Fruit fly (Drosophila melanogaster) whole organism: ENCODE measurements around the gene CG1074.

Experiments
- CG8478 ChIP-seq: fragments of >200 bp; optimal IDR thresholded peaks from 2 replicates; lab custom pipeline; 2018; ENCODE audit warnings: inconsistent platforms
- Dll ChIP-seq: fragments of >200 bp; optimal IDR thresholded peaks from 2 replicates; lab custom pipeline; 2017
- pan ChIP-seq: fragments of >200 bp; optimal IDR thresholded peaks from 2 replicates; lab custom pipeline; 2017
- usp ChIP-seq: fragments of >200 bp; optimal IDR thresholded peaks from 2 replicates; lab custom pipeline; 2017; ENCODE audit warnings: missing biosample characterization, missing genetic modification characterization, mixed read lengths

DNA sequence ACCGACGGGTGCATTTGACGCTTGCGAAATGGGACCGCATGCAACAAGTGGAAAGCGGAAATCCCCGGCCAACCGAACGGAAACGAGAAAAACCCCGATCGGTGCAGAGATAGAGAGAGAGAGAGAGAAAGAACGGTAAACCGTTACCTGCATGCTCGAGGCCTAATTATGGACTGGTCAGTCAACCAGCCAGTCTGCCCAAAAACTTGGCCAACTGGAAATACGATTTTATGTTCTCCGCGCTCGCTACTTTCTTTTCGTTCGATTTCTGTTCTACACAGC, 38.9 kb downstream of the CG1074 start:
- TF ChIP-seq pan (lab: Kevin White, UChicago) (no peak), CG8478 (lab: Kevin White, UChicago) (no peak), Dll (lab: Kevin White, UChicago) (no peak), usp (GFP tag; lab: Kevin White, UChicago) (no peak)
